Fruit fly (Drosophila melanogaster): Measurements from ENCODE around the gene Prm.

The Prm gene

DNA sequence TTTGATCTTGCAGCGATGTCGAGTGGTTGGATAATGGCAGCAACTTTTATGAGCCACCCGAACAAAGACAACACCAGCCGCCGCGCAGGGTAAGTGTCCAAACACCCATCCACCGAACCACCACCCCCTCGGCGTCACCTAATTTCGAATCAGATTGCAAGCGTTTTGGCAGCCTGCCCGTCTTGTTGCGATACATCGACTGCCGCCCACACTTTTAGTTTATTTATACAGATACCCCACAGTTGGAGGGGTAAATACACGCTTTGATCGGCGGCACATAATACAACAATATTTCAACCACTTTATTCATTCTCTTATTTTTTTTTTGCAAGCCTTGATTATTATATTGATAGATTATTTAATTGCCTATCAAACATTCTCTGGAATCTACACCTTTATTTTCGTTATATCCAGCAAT, 17.9 kb upstream of the Prm start:
- peak; percentile 55 for TF ChIP-seq noc (tag; optimal IDR thresholded peaks at IDR 0.05)

DNA sequence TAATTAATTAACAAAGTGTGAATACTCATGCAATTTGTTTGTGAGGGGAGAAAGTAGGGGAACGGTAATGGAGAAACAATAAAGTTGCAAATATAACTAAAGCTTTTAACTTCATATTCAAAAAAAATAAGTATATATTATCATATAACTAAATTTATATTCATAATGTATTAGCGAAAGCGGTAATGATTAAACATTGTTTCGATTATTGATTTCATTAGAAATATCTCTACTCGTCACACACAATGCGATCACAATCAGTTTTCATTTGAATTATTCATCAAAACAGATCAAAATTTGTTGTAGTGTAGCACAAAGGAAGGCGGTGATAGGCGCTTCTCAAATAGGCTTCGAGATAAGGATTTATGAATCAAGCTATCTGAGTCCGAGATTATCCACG, 10.6 kb upstream of the Prm start, which contains the start of gene CG6576:
TSS of gene CG6576 (plus strand) at position 301 of the 400 bp plus-strand sequence.
- TF ChIP-seq noc (tag; optimal IDR thresholded peaks at IDR 0.05), result no peak

DNA sequence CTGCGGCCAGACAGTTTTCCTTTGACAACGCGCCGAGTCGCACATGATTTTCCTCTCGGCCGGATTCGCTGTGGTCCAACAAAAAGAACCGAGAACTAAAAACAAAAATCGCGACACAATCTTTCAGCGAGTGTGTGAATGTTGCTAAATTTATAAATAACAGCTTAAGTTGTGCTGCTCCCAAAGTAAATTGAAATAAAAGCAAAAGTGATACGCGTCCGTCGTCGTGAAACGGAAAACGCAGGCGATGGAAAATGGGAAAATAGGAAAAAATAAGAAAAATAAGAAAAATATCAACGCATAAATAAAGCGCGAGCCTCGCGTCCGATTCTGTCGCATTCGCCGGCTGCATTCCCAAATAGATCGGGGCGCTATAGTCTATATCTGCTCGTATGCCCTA, 8.5 kb upstream of the Prm start, which contains the start of gene Fhos:
TSS of gene Fhos (plus strand) at position 28 of the 400 bp plus-strand sequence.
- no peak for TF ChIP-seq noc (tag; optimal IDR thresholded peaks at IDR 0.05)

DNA sequence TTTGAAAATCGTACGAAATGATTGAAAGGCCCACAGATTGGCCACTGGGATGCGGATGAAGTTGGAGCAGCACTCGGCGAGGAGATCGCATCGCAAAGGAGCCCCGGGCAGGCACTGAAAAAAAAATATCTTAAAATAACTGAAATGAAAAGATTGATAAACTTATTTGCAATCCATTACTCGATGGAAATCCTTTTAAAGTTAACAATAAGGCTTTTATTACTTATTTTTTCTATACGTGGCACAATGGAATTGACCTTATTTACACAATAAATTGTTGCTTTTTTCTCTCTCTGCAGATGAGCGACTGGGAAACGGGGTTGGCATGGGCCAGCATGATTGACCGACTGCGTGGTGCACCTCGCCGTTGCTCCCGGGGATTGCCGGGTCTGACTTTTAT, 6.2 kb upstream of the Prm start:
- TF ChIP-seq noc (tag; optimal IDR thresholded peaks at IDR 0.05), result no peak

DNA sequence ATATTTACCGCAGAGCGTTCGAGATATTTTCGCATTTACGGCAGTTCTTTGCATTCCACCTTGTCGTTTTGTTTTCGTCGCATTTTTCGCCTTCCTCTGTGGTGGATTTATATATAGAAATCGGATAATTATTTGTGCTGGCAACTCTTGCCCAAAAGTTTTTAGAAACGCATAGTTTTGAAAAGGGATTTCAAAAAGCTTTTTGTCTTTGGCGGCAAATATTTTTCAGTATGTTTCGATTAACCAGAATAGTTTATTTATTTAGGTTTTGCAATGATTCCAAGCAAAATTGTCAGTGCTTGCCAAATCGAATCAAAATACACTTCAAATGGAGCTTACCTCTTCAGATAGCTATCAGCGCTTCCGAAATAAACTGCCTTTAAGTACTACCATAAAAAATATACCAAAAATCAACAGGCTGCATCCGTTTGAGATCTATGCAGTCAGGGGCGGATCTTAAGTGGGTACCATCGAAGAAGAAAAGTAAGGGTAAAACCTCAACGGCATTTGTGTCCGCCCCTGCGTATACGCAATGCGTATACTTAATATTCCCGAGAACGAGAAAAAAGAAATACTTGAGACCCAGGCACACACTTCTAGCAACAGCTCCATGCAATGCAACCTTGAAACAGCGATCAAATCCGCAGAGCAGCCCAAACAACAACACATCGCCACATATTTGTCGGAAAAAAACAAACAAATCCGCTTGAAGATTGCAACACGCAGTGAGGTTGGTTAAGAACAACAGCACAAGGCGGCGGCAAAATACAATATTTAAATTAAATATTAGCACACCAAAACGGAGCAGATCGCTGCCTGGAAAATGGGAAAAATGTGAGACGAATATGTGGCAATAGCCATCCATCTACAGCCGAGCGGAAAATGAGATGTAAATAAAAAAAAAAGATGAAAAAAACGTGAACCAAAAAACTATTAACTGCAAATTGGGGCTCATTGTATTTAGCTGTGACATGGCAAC, 4.9 kb upstream of the Prm start, which contains the start of gene CG13306:
TSS of gene CG13306 (minus strand) at position 51 of the 979 bp plus-strand sequence.
- no peak for TF ChIP-seq noc (tag; optimal IDR thresholded peaks at IDR 0.05)

DNA sequence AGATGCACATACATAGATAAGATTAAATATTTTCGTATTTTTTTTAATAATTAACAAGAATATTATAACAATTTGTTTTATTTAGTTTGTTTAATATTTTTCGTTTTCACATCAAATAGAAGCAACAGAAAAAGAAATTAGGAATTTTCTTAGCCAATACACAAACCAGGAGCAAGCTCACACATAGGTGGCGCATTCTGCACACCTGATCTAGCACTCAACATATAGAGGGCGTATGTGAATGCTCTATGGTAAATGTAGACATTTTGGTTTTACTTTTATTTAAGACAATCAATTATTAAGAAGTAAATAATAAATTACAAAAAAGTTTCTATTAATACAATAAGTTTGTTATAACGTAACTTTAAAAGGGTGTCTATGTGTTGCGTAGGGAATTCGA, 3.7 kb upstream of the Prm start:
- TF ChIP-seq noc (tag; optimal IDR thresholded peaks at IDR 0.05), result no peak

DNA sequence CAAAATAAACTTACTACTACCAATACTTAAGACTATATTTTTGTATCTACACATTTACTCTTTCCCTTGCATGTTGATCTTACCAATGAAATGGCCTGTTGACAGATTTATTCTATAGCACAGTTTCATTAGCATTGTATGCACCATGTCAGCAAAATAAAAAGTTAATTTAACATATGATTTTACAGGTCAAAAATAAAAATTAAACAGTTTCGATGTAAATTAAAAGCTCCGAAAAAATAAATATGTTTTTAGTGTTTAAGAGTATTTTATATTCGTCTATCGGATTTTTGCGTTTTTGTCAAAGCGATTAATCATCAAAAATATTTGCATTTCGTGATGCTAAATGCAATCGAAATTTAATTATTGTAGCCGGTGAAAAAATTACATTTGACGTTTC, 3.2 kb upstream of the Prm start:
- TF ChIP-seq noc (tag; optimal IDR thresholded peaks at IDR 0.05), result no peak

DNA sequence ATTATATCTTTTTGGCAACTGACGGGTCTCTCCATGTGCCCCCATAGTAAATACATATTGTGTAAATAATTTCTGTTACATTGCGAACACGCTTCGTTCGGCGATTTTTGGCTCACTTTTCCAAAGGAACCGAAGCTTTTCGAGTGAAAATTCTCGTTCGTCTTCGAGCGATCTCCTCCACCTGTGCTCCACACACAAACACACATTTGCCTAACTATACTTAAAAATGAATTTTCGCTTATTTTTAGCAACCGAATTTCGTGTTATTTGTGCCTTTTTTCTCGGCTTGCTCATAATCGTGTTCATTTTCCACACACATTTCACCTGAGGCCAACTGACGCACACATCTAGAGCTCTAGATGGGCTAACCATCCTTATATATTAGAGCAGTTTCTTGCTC, 1.4 kb upstream of the Prm start:
- no peak for TF ChIP-seq noc (tag; optimal IDR thresholded peaks at IDR 0.05)

DNA sequence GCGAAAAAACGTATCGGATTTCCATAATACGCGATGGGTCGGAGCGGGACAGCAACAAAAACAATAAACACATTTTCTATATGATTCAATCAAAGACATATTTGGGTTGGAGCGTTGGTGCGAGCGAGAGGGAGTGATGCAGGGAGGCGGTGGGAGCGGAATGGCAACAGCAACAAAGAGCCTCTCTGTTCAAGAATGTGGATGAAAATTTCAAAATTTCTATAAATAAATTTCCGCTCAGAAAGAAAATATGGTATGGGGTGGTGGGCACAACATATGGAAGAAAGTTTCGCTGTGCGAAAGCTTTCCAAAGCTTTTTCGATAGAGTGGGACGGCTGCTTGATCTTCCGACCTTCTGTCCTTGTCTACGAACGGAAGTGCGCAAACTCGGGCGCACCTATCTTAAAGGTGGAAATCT, 4.0 kb downstream of the Prm start:
- no peak for TF ChIP-seq noc (tag; optimal IDR thresholded peaks at IDR 0.05)

DNA sequence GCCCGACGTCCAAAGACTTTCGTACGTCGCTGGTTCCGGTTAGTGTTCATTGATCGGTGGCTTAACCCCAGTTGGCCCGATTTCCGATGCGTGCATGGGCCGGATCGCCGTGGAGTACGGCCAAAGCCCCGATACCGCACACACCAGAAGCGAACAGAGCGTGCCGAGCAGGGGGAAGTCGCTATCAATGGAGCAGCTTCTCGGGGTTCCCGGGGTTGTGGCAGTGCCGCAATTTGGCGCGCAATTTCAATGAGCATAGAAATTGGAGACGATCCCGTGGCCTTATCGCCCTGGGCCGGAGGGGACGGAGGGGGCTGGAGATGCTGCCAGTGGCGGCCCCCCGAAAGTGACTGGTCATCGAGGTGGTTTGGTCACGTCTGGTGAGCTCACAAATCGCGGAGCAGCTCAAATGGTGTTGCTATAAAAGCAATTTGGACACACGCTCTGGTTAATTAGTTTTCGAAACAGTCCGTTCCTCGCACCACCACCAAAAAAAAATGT, 13.6 kb downstream of the Prm start, which contains the start of gene Cp16:
TSS of gene Cp16 (plus strand) at position 451 of the 501 bp plus-strand sequence.
- no peak for TF ChIP-seq noc (tag; optimal IDR thresholded peaks at IDR 0.05)

DNA sequence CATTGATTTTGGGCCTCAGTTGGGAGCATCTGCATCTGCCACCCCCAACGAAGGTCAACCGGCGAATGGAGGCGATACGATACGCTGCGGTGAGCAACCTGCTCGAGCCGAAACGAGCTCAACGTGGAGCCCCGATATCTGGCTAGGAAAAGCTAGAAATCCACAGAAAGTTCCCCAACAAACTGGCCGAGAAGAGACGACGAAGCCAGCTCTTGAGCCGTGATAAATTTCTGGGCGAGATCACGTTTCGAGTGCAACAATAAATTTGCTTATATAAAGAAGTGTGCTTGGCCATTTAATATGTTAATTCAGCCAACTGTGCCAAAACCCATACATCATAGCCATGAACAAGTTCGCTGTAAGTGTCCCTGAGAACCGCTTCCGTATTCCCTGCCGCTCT, 15.5 kb downstream of the Prm start, which contains the start of gene Cp19:
TSS of gene Cp19 (plus strand) at position 301 of the 400 bp plus-strand sequence.
- TF ChIP-seq noc (tag; optimal IDR thresholded peaks at IDR 0.05), result no peak

DNA sequence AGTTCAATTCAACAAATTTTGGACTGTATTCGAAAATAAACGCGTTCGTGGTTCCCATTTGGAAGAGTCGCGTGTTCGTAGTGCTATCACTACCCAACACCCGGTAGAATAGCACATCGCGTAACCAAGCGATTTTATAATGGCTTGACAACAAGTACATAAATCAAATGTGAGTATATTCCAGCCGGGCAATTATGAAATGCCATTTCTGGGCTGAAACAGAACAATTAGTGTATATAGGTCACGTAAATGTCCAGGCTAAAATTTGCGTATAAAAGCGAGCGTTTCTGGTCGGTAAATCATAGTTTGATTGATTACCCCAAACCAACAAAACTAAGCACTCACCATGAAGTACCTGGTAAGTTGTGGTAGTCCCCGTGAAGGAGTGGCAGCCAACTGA, 16.9 kb downstream of the Prm start, which contains the start of gene Cp15:
TSS of gene Cp15 (plus strand) at position 301 of the 400 bp plus-strand sequence.
- no peak for TF ChIP-seq noc (tag; optimal IDR thresholded peaks at IDR 0.05)

DNA sequence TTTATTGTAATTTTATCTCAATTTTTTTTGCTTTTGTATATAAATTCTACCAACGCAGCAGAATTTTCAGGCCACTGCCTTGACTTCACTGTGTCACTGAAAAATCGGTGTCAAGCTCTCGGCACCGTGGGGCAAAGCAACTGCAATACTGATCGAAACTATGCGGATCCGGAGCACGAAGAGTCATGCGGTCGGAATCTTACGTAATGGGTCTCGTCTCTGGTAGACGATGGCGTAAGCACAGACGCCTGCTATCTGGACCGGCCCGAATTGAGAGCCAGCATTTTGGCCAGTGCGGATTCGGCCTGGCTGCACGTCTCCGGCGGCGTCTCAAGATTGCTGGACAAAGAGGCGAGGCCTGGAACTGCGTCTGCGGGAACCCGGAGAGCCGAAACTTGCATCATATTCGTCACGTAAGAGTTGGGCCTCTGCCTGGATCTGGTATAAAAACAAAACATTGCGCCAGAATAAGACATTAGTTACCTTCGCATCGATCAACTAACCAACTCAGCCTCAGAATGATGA, 18.7 kb downstream of the Prm start, which contains the start of gene Cp18:
TSS of gene Cp18 (plus strand) at position 475 of the 525 bp plus-strand sequence.
- TF ChIP-seq noc (tag; optimal IDR thresholded peaks at IDR 0.05), result no peak

DNA sequence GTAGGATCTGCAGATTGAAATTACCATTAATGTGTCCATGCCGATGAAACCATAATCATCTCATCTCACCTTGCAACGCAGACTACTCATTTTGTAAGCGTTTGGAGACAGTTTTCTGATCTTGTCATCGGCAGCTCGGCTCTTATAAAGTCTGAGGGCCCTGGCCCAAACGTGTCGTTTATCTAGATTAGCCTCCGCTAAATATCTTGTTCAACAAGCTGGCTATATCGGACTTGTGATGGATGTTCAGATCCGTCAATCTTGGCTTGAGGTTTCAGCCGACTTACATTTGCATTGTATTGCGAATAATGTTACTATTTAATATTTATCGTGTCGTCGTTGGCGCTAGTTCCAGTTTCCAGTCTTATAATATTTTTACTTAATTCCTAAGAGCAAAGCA, 19.4 kb downstream of the Prm start, which contains the start of gene CG43965:
TSS of gene CG43965 (minus strand) at position 101 of the 400 bp plus-strand sequence.
- TF ChIP-seq noc (tag; optimal IDR thresholded peaks at IDR 0.05), result no peak

DNA sequence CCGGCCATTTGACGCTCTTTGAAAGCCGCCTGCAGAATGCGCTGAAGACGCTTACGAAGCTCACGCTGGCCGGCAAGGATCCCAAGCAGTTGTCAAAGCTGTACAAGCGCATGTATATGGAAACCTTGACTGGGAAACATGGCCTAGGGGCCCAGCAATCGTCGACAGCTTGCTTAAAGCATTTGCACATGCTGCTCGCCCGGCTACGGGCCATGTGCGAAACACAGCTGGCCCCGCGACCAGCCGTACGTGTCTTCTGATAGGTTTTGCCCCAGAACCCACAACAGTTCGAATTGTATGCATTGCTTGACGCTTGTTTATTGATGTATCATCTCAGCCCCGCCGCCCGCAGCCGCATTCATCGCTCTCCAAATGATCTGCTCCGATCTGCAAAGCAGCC, 19.9 kb downstream of the Prm start:
- TF ChIP-seq noc (tag; optimal IDR thresholded peaks at IDR 0.05), result no peak

DNA sequence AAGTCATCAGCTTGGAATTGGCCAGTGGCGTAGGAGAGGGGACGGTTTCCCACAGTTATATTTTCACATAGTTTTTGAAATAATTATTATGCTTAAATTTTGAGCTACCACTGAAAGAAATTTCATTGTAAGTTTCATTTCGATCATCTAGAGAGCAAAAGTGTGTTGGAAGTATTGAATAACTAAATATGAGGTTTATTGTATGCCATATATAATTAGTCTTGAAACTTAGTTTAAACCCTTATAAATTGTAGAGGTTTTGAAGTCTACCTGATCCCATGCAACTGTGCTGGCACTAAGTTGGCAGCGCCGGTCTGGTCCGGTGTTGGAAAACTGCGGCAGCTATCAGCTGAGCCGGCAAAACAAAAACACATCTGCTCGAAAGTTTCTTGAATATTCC, 24.0 kb downstream of the Prm start, which contains the start of the genes CG32022 and CG6511:
TSS of gene CG32022 (minus strand) at position 128 of the 400 bp plus-strand sequence.
TSS of gene CG6511 (plus strand) at position 180 of the 400 bp plus-strand sequence.
- peak; percentile 98 for TF ChIP-seq noc (tag; optimal IDR thresholded peaks at IDR 0.05)
